Worm (Caenorhabditis elegans) whole organism, late embryonic: ENCODE results near the gene nipa-1.

Experiments used
- C08G9.2 ChIP-seq: sonication (generic microtip); optimal IDR thresholded peaks from 2 replicates; lab custom pipeline; 2016; ENCODE audit warnings: mild to moderate bottlenecking, missing genetic modification characterization, moderate library complexity, missing compliant biosample characterization
- F13H6.1 ChIP-seq: sonication (generic microtip); optimal IDR thresholded peaks from 2 replicates; lab custom pipeline; 2016; ENCODE audit warnings: missing genetic modification characterization, missing compliant biosample characterization
- K02D7.2 ChIP-seq: sonication (generic microtip); optimal IDR thresholded peaks from 2 replicates; lab custom pipeline; 2017; ENCODE audit warnings: mild to moderate bottlenecking, missing genetic modification characterization, missing compliant biosample characterization
- T23F11.4 ChIP-seq: fragments of 200-800 bp; sonication (Bioruptor generic); optimal IDR thresholded peaks from 2 replicates; lab custom pipeline; 2018; ENCODE audit warnings: mild to moderate bottlenecking, missing genetic modification characterization, missing compliant biosample characterization
- Y22D7AL.16 ChIP-seq: sonication (generic microtip); optimal IDR thresholded peaks from 2 replicates; lab custom pipeline; 2016; ENCODE audit warnings: missing genetic modification characterization, missing compliant biosample characterization
- ceh-19 ChIP-seq: fragments of 200-800 bp; sonication (Bioruptor generic); optimal IDR thresholded peaks from 2 replicates; lab custom pipeline; 2018; ENCODE audit warnings: mild to moderate bottlenecking, missing genetic modification characterization, missing compliant biosample characterization
- ceh-2 ChIP-seq: sonication (generic microtip); optimal IDR thresholded peaks from 2 replicates; lab custom pipeline; 2016; ENCODE audit warnings: missing genotype, missing genetic modification characterization, missing compliant biosample characterization
- ceh-22 ChIP-seq: sonication (generic microtip); optimal IDR thresholded peaks from 2 replicates; lab custom pipeline; 2017; ENCODE audit warnings: missing biosample characterization, missing genetic modification characterization
- ceh-34 ChIP-seq: sonication (generic microtip); optimal IDR thresholded peaks from 2 replicates; lab custom pipeline; 2016; ENCODE audit warnings: mild to moderate bottlenecking, missing genetic modification characterization, missing compliant biosample characterization
- ceh-45 ChIP-seq: fragments of 200-800 bp; sonication (Bioruptor generic); IDR thresholded peaks from 2 replicates; pipeline ENCODE4 v1.3.6; 2022; ENCODE audit warnings: missing genetic modification reagents, missing genetic modification characterization, missing compliant biosample characterization
- ceh-48 ChIP-seq: sonication (generic microtip); optimal IDR thresholded peaks from 2 replicates; lab custom pipeline; 2016; ENCODE audit warnings: missing genetic modification characterization, inconsistent platforms, missing compliant biosample characterization
- ceh-6 ChIP-seq: fragments of 200-800 bp; sonication (Bioruptor generic); optimal IDR thresholded peaks from 2 replicates; lab custom pipeline; 2018; ENCODE audit warnings: mild to moderate bottlenecking, missing genetic modification characterization, missing compliant biosample characterization
- che-1 ChIP-seq: sonication (generic microtip); optimal IDR thresholded peaks from 2 replicates; lab custom pipeline; 2016; ENCODE audit warnings: mild to moderate bottlenecking, missing genetic modification characterization, missing compliant biosample characterization
- elt-2 ChIP-seq: sonication (generic microtip); optimal IDR thresholded peaks from 2 replicates; lab custom pipeline; 2016; ENCODE audit warnings: missing genetic modification reagents, missing genetic modification characterization, missing compliant biosample characterization
- fkh-10 ChIP-seq: fragments of 150-350 bp; optimal IDR thresholded peaks from 2 replicates; lab custom pipeline; 2014; ENCODE audit warnings: missing biosample characterization, missing genetic modification reagents, missing genetic modification characterization
- hlh-15 ChIP-seq: sonication (generic microtip); optimal IDR thresholded peaks from 2 replicates; lab custom pipeline; 2016; ENCODE audit warnings: missing genetic modification characterization, missing compliant biosample characterization
- hlh-6 ChIP-seq: sonication (generic microtip); optimal IDR thresholded peaks from 2 replicates; lab custom pipeline; 2016; ENCODE audit warnings: missing genotype, missing genetic modification characterization, missing compliant biosample characterization
- lin-11 ChIP-seq: fragments of 200-800 bp; sonication (Bioruptor generic); optimal IDR thresholded peaks from 2 replicates; lab custom pipeline; 2018; ENCODE audit warnings: mild to moderate bottlenecking, missing genetic modification characterization, missing compliant biosample characterization
- mec-3 ChIP-seq: sonication (generic microtip); optimal IDR thresholded peaks from 2 replicates; lab custom pipeline; 2016; ENCODE audit warnings: borderline replicate concordance, missing genetic modification characterization, missing compliant biosample characterization
- nfya-1 ChIP-seq: sonication (generic microtip); optimal IDR thresholded peaks from 2 replicates; lab custom pipeline; 2017; ENCODE audit warnings: missing genetic modification characterization, mild to moderate bottlenecking, missing compliant biosample characterization, antibody characterized with exemption, moderate library complexity
- nhr-11 ChIP-seq: fragments of 150-350 bp; optimal IDR thresholded peaks from 2 replicates; lab custom pipeline; 2014; ENCODE audit warnings: missing biosample characterization, missing genetic modification characterization
- npax-4 ChIP-seq: sonication (generic microtip); optimal IDR thresholded peaks from 2 replicates; lab custom pipeline; 2016; ENCODE audit warnings: missing genetic modification characterization, missing compliant biosample characterization
- odd-2 ChIP-seq: sonication (generic microtip); optimal IDR thresholded peaks from 2 replicates; lab custom pipeline; 2017; ENCODE audit warnings: antibody characterized with exemption, mild to moderate bottlenecking, missing genetic modification characterization, missing compliant biosample characterization
- pag-3 ChIP-seq: sonication (generic microtip); optimal IDR thresholded peaks from 2 replicates; lab custom pipeline; 2016; ENCODE audit warnings: missing compliant biosample characterization, missing genetic modification characterization, borderline replicate concordance
- pat-9 ChIP-seq: fragments of 200-800 bp; sonication (Bioruptor generic); optimal IDR thresholded peaks from 2 replicates; lab custom pipeline; 2018; ENCODE audit warnings: mild to moderate bottlenecking, missing genetic modification characterization, moderate library complexity, missing compliant biosample characterization
- pax-1 ChIP-seq: fragments of 150-350 bp; optimal IDR thresholded peaks from 2 replicates; lab custom pipeline; 2014; ENCODE audit warnings: missing biosample characterization, missing genetic modification characterization
- ref-2 ChIP-seq: sonication (generic microtip); optimal IDR thresholded peaks from 2 replicates; lab custom pipeline; 2016; ENCODE audit warnings: missing genetic modification characterization, missing compliant biosample characterization
- rnt-1 ChIP-seq: sonication (generic microtip); optimal IDR thresholded peaks from 2 replicates; lab custom pipeline; 2016; ENCODE audit warnings: missing genetic modification characterization, missing compliant biosample characterization
- syd-9 ChIP-seq: sonication (generic microtip); optimal IDR thresholded peaks from 2 replicates; lab custom pipeline; 2016; ENCODE audit warnings: mild to moderate bottlenecking, missing genetic modification characterization, moderate library complexity, missing compliant biosample characterization
- tbx-7 ChIP-seq: sonication (generic microtip); optimal IDR thresholded peaks from 2 replicates; lab custom pipeline; 2016; ENCODE audit warnings: missing genotype, missing genetic modification characterization, missing compliant biosample characterization
- ttx-3 ChIP-seq: sonication (generic microtip); optimal IDR thresholded peaks from 2 replicates; lab custom pipeline; 2016; ENCODE audit warnings: missing genetic modification reagents, missing genetic modification characterization, missing compliant biosample characterization

Gene nipa-1

ce11 chrIII:3099407-3099806, 27.5 kb downstream of the nipa-1 start:
- TF ChIP-seq ceh-34 (no peak), Y22D7AL.16 (tag; lab: Kevin White, UChicago) (no peak), npax-4 (tag; lab: Kevin White, UChicago) (no peak), rnt-1 (no peak)

DNA sequence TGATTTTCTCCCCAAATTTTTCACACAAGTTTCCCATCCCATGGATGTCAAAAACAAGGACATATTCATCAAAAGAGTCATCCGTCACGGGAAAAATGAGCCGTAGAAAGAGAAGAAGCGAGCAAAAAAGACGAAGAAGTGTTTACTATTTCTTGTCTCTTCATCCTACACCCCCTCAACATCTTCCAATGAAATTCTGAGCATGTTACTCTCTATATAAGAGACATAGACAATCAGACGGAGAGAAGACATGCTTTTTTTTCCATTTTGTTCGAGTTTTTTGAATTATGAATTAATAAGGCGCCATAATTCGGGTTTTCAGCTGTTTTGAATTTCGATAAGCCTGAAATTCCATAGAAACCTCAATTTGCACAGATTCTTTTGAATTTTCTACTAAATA, 30.8 kb downstream of the nipa-1 start:
- TF ChIP-seq ceh-19 (no peak), C08G9.2 (tag; lab: Kevin White, UChicago) (no peak), ceh-45 (GFP tag; lab: Robert Waterston, UW) (no peak), hlh-6 (no peak), hlh-15 (no peak), ceh-2 (no peak), ceh-22 (tag; lab: Kevin White, UChicago) (no peak), pag-3 (tag; lab: Kevin White, UChicago) (no peak), lin-11 (tag; lab: Kevin White, UChicago) (no peak), mec-3 (tag; lab: Kevin White, UChicago) (no peak), ttx-3 (no peak), ceh-6 (GFP tag; lab: Kevin White, UChicago) (no peak), F13H6.1 (no peak), pat-9 (tag; lab: Kevin White, UChicago) (no peak), npax-4 (tag; lab: Kevin White, UChicago) (no peak), tbx-7 (tag; lab: Kevin White, UChicago) (no peak), elt-2 (tag; lab: Kevin White, UChicago) (no peak), pax-1 (no peak), T23F11.4 (no peak)

DNA sequence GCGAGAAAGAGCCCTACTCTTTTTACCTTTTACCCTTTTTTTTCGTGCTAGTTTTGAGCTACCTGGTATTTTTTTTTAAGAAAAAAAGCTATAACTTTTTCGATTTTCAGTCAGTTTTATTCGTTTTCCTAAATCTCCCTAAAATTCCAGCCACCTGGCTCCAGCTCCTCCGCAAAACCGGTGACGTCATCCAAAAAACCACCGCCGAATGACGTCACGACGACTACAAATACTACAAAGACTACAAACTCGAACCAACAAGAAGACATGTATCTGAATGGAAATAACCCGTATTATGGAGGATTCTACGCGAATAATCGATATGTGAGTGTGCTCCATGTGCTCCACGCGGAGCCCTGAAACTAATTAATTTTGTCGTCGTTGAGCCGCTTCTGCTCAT, 32.2 kb downstream of the nipa-1 start:
- TF ChIP-seq fkh-10 (GFP tag; lab: Kevin White, UChicago) (no peak), ref-2 (tag; lab: Kevin White, UChicago) (no peak), hlh-6 (no peak), syd-9 (tag; lab: Kevin White, UChicago) (no peak)

DNA sequence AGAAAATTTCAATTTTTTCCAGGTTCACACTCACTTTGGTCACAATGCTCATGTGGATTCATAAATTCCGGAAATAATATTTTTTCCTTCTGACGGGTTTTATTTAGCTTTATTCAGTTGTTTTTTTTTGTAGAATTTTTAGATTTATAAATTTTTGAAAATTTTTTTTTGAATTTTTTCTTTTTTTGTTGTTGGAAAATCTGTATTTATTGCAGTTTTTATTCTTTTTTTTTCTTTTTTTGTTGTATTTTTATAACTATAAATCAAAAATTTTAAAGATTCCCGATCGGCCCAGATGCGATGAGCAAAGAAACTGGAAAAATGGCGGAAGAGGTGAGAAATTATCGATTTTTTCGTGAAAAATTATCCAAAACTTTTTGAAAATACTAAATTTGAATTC, 35.4 kb downstream of the nipa-1 start, which contains the start of gene ccep-135:
Gene ccep-135 (plus strand): TSS at position 301 of the 400 bp plus-strand sequence.
- TF ChIP-seq K02D7.2 = no peak
- TF ChIP-seq fkh-10 (GFP tag; lab: Kevin White, UChicago) = no peak
- no peak for TF ChIP-seq ceh-2

ce11 chrIII:3086471-3086870, 40.5 kb downstream of the nipa-1 start, which contains the start of gene sft-1:
Gene sft-1 (plus strand): TSS chrIII:3086671.
- no peak for TF ChIP-seq che-1 (tag; lab: Kevin White, UChicago)
- peak; percentile 12 for TF ChIP-seq ceh-48 (tag; lab: Kevin White, UChicago)
- no peak for TF ChIP-seq ceh-22 (tag; lab: Kevin White, UChicago)
- no peak for TF ChIP-seq odd-2 (tag; lab: Kevin White, UChicago)
- no peak for TF ChIP-seq ceh-2
- TF ChIP-seq pat-9 (tag; lab: Kevin White, UChicago) = no peak
- TF ChIP-seq nhr-11 (tag; lab: Kevin White, UChicago) = no peak

DNA sequence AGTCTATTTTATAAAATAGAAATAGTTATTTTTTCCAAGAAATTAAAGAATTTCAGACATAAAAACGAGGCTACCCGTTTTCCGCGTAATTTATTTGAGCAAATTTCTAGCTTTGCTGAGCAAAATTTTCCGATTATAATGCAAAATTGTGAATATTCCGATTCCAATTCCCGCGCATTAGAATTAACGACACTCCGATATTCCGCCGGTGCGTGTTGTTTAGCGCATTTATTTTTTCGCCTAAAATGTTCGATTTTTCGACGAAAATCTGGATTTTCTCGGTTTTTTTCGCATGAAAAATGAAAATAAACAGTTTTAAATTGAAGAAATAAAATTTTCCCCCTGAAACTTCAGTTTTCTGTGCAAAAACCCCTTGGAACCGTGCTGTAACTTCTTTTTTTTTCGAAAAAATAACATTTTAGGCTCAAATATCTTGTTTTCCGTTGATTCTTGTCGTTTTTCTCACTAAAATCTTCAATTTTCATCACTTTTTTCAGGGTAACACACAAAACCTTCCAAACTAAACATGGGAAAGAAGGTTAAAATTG, 56.8 kb downstream of the nipa-1 start, which contains the start of gene H06I04.3:
Gene H06I04.3 (plus strand): TSS at position 498 of the 548 bp plus-strand sequence.
- TF ChIP-seq nfya-1 (tag; lab: Kevin White, UChicago) (peak; percentile 4), lin-11 (tag; lab: Kevin White, UChicago) (no peak)
